Fruit fly (Drosophila melanogaster): ENCODE measurements around the gene Krn.

Gene Krn

DNA sequence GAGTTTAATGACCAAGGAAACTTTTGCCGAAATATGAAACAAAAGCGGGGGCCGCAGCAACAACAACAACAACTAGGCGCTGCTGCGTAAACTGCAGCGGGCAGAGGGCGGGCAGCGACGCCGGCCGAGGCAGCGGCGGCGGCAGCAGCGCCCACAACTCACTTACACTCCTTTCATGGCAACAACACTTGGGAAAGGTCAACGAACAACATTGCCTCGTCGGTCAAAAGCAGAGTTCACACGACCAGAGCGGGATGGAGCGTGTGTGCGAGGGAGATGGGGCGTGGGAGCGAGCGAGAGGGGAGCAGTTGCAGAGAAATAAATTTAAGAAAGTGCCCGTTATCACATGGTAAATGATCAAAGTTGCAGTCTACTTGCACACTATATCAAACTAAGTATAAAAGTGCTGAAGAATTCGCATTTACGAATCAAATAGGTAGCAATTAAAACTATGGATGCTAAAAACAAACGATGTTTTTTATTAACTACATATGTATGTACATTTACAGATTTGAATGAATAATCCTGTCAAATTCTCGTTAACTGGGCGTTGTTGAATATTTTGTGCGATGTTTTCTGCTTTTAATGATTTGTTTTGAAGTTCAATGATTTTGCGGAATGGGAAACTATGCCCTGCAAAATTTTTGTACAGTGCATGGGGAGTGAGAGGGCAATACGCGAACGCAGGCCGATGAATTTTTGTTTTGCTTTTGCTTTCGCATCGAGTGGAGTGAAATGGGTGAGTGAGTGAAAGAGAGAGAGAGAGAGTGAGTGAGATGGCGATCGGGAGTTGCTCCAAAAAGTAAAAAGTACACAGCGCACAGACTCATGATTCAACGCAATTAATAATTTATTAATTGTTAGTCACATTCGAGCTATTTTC is 45.7 kb downstream of the Krn start (continued):
- TF ChIP-seq CG1602 (GFP tag; optimal IDR thresholded peaks at IDR 0.05) (no peak), prd (optimal IDR thresholded peaks at IDR 0.05) (no peak), prd (GFP tag; IDR thresholded peaks at IDR 0.05) (no peak), CG8359 (GFP tag; optimal IDR thresholded peaks at IDR 0.05; ENCODE audit: borderline replicate concordance) (no peak), disco-r (GFP tag; optimal IDR thresholded peaks at IDR 0.05) (no peak), Hand (GFP tag; optimal IDR thresholded peaks at IDR 0.05) (no peak), Sry-β (GFP tag; optimal IDR thresholded peaks at IDR 0.05) (no peak), CG17385 (GFP tag; optimal IDR thresholded peaks at IDR 0.05) (no peak), eyg (GFP tag; optimal IDR thresholded peaks at IDR 0.05) (no peak), gt (GFP tag; IDR thresholded peaks at IDR 0.05) (no peak), fd3F (GFP tag; optimal IDR thresholded peaks at IDR 0.05) (no peak), Gug (GFP tag; IDR thresholded peaks at IDR 0.05) (no peak), Rfx (GFP tag; IDR thresholded peaks at IDR 0.05) (no peak), dm (GFP tag; optimal IDR thresholded peaks at IDR 0.05) (no peak), CG10321 (GFP tag; IDR thresholded peaks at IDR 0.05) (no peak), CG16813 (GFP tag; IDR thresholded peaks at IDR 0.05; ENCODE audit: partially characterized antibody) (no peak), CG17361 (GFP tag; IDR thresholded peaks at IDR 0.05) (0 out of 3 replicates have a peak, but pooled peaks have one; percentile 27), gcm2 (GFP tag; optimal IDR thresholded peaks at IDR 0.05) (no peak), Chrac-16 (GFP tag; optimal IDR thresholded peaks at IDR 0.05) (no peak), CG6272 (GFP tag; IDR thresholded peaks at IDR 0.05) (no peak), Mes4 (GFP tag; optimal IDR thresholded peaks at IDR 0.05) (no peak), CG16779 (GFP tag; IDR thresholded peaks at IDR 0.05) (no peak), pros (GFP tag; optimal IDR thresholded peaks at IDR 0.05) (no peak), Hr78 (GFP tag; optimal IDR thresholded peaks at IDR 0.05) (peak in 1 of 2 experiments; percentile 87), Jarid2 (GFP tag; optimal IDR thresholded peaks at IDR 0.05) (no peak), croc (GFP tag; conservative IDR thresholded peaks at IDR 0.05) (no peak), NK7.1 (GFP tag; optimal IDR thresholded peaks at IDR 0.05) (no peak), al (GFP tag; IDR thresholded peaks at IDR 0.05) (no peak), chm (GFP tag; IDR thresholded peaks at IDR 0.05) (no peak), kah (GFP tag; optimal IDR thresholded peaks at IDR 0.05) (no peak), CG13775 (GFP tag; optimal IDR thresholded peaks at IDR 0.05) (no peak), grn (GFP tag; optimal IDR thresholded peaks at IDR 0.05) (no peak), dmrt99B (tag; optimal IDR thresholded peaks at IDR 0.05) (peak; percentile 28), sob (GFP tag; IDR thresholded peaks at IDR 0.05) (no peak), Eip74EF (GFP tag; optimal IDR thresholded peaks at IDR 0.05) (peak in 1 of 2 experiments; percentile 0), TFAM (GFP tag; optimal IDR thresholded peaks at IDR 0.05) (no peak), CG4424 (GFP tag; optimal IDR thresholded peaks at IDR 0.05) (peak; percentile 24), otp (GFP tag; IDR thresholded peaks at IDR 0.05) (no peak), bab2 (GFP tag; optimal IDR thresholded peaks at IDR 0.05) (no peak), CG17359 (tag; optimal IDR thresholded peaks at IDR 0.05) (no peak), chn (GFP tag; optimal IDR thresholded peaks at IDR 0.05) (peak; percentile 18), phol (tag; optimal IDR thresholded peaks at IDR 0.05) (peak; percentile 39), Drgx (GFP tag; IDR thresholded peaks at IDR 0.05) (0 out of 2 replicates have a peak, but pooled peaks have one; percentile 29), wdn (GFP tag; IDR thresholded peaks at IDR 0.05) (no peak), CG7556 (GFP tag; optimal IDR thresholded peaks at IDR 0.05) (no peak), pnt (GFP tag; optimal IDR thresholded peaks at IDR 0.05) (no peak), pum (GFP tag; optimal IDR thresholded peaks at IDR 0.05) (no peak), CG7372 (GFP tag; IDR thresholded peaks at IDR 0.05) (no peak), fd96Cb (tag; optimal IDR thresholded peaks at IDR 0.05) (peak; percentile 35), E2f2 (GFP tag; IDR thresholded peaks at IDR 0.05) (no peak)

All from whole organism, embryonic.